Worm (Caenorhabditis elegans): Measurements from ENCODE around the gene str-81.
A peak's percentile ranks its signal among the peaks of the same experiment; 100 is the strongest.

The str-81 gene

DNA sequence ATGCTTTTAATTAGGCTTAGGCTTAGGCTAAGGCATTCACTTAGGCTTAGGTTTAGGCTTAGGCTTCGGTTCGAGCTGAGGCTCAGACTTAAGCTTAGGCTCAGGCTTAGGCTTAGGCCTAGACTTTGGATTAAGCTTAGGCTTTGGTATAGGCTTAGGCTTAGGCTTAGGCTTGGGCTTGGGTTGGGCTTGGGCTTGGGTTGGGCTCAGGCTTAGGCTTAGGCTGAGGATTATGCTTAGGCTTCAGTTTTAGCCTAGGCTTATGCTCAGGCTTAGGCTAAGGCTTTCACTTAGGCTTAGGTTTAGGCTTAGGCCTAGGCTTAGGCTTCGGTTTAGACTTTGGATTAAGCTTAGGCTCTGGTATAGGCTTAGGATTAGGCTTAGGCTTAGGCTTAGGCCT is 19.7 kb downstream of the str-81 start:
- no peak for TF ChIP-seq ztf-4 (tag; optimal IDR thresholded peaks at IDR 0.05)

DNA sequence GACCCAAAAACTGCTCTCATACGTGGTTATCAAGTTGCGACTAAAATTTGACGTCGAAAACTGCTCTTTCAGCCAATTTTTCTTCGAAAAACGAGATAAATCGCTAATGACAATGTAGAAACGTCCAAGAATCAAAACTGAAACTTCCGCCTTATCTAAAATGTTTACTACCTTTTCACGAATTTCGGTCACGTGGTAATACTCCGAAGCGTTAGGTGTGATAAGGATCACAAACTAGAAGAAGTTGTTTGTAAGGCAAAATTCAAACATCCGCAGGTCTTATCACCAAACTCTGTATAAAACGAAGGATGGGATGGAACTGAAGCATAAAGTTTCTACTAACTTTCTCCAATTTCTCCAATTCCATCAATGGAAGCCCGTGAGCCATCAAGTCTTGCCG is 20.5 kb downstream of the str-81 start, which contains the start of gene sqst-3:
Gene sqst-3, plus strand, starts transcription at position 370 of the 400 bp plus-strand sequence.
- TF ChIP-seq unc-55 (GFP tag; optimal IDR thresholded peaks at IDR 0.05) (no peak), nhr-25 (tag; optimal IDR thresholded peaks at IDR 0.05) (no peak), ZK546.5 (tag; optimal IDR thresholded peaks at IDR 0.05) (no peak), lin-11 (tag; optimal IDR thresholded peaks at IDR 0.05) (no peak), aly-2 (tag; optimal IDR thresholded peaks at IDR 0.05) (no peak), lin-39 (tag; optimal IDR thresholded peaks at IDR 0.05) (no peak), nhr-10 (tag; optimal IDR thresholded peaks at IDR 0.05) (no peak), unc-39 (tag; optimal IDR thresholded peaks at IDR 0.05) (no peak), ztf-1 (GFP tag; conservative IDR thresholded peaks at IDR 0.05) (no peak), nhr-23 (tag; optimal IDR thresholded peaks at IDR 0.05) (no peak), dmd-4 (tag; optimal IDR thresholded peaks at IDR 0.05) (no peak), ztf-11 (tag; optimal IDR thresholded peaks at IDR 0.05) (no peak), nhr-6 (tag; optimal IDR thresholded peaks at IDR 0.05) (no peak), unc-62 (GFP tag; optimal IDR thresholded peaks at IDR 0.05) (no peak), zag-1 (tag; optimal IDR thresholded peaks at IDR 0.05) (no peak), alr-1 (tag; optimal IDR thresholded peaks at IDR 0.05) (no peak)

DNA sequence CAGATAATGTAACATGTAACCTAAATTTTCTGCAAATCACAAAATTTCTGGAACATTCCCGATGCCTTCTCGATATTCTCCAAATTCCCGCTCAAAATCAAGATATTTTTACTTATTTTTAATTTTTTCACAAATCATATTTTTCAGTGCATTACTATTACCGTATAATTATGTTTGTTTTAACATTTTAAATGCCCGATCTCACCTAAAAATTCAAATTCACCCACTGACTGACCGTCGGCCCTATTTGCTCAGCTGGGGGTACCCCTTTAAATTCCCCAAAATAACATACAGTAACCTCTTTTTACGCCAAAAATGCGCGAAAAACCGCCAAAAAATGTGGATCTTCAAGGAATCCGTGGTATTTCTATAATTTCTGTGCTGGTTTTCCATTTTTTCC is 33.2 kb downstream of the str-81 start, which contains the start of gene oac-49:
Gene oac-49, plus strand, starts transcription at position 301 of the 400 bp plus-strand sequence.
- TF ChIP-seq nhr-77 (tag; optimal IDR thresholded peaks at IDR 0.05), result no peak
- no peak for TF ChIP-seq crh-2 (tag; optimal IDR thresholded peaks at IDR 0.05)
- TF ChIP-seq nhr-11 (tag; optimal IDR thresholded peaks at IDR 0.05), result no peak
- no peak for TF ChIP-seq lsy-2 (tag; optimal IDR thresholded peaks at IDR 0.05)
- no peak for TF ChIP-seq alr-1 (tag; optimal IDR thresholded peaks at IDR 0.05)
- no peak for TF ChIP-seq ceh-16 (tag; optimal IDR thresholded peaks at IDR 0.05)
- TF ChIP-seq nhr-237 (tag; optimal IDR thresholded peaks at IDR 0.05), result no peak
- no peak for TF ChIP-seq nhr-23 (tag; optimal IDR thresholded peaks at IDR 0.05)
- TF ChIP-seq ztf-4 (tag; optimal IDR thresholded peaks at IDR 0.05), result no peak
- TF ChIP-seq mab-5 (tag; optimal IDR thresholded peaks at IDR 0.05), result no peak
- TF ChIP-seq sma-9 (GFP tag; optimal IDR thresholded peaks at IDR 0.05), result no peak
- no peak for TF ChIP-seq sma-9 (tag; optimal IDR thresholded peaks at IDR 0.05)
- TF ChIP-seq lin-11 (tag; optimal IDR thresholded peaks at IDR 0.05), result no peak
- TF ChIP-seq zag-1 (tag; optimal IDR thresholded peaks at IDR 0.05), result no peak

DNA sequence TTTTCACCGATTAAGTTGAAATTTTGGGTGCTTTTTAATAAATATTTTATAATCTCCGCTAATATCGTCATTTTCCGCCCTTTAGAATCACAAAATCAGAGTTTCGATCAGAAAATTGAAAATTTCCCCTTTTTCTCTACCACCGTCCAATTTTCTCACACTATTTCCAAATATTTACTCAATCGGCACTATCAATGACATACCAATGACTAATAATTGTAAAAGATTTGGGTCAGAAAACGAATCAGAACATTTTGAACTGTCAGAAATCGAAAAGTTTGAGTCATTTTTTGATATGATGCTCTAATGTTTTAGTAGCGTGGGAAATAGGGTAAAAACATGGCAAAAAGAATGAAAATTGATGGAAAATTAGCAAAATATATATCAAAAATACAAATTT is 33.8 kb downstream of the str-81 start, which contains the start of gene srr-2:
Gene srr-2, minus strand, starts transcription at position 73 of the 400 bp plus-strand sequence.
- TF ChIP-seq snpc-4 (tag; optimal IDR thresholded peaks at IDR 0.05), result no peak
- peak; percentile 93 for TF ChIP-seq fos-1 (tag; optimal IDR thresholded peaks at IDR 0.05)

DNA sequence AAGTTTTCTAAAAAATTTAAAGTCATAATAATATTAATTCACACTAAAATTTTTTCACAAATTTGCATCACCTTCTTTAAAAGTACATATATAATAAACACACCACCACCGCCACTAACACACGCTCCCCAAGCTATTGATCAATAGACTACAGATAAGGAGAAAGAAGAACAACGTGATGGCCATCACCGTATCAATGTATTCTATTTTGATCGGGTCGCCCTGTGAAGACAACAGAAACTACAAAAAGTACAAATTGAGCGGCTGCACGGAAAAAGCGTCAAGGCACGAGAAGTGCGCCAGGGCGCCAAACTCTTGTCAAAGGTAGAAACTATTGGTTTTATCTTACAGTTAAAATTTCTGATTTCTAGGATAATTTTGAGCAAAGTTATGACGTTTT is 38.5 kb downstream of the str-81 start:
- TF ChIP-seq nhr-21 (tag; optimal IDR thresholded peaks at IDR 0.05), result peak; percentile 38
- TF ChIP-seq R02D3.7 (tag; optimal IDR thresholded peaks at IDR 0.05), result no peak
- peak; percentile 72 for TF ChIP-seq sma-9 (GFP tag; optimal IDR thresholded peaks at IDR 0.05)
- no peak for TF ChIP-seq sma-9 (tag; optimal IDR thresholded peaks at IDR 0.05)
- no peak for TF ChIP-seq nhr-77 (tag; optimal IDR thresholded peaks at IDR 0.05)
- TF ChIP-seq nhr-25 (tag; optimal IDR thresholded peaks at IDR 0.05), result peak; percentile 21
- no peak for TF ChIP-seq nhr-12 (tag; optimal IDR thresholded peaks at IDR 0.05)
- TF ChIP-seq nhr-129 (tag; optimal IDR thresholded peaks at IDR 0.05), result peak; percentile 4
- peak; percentile 22 for TF ChIP-seq lin-13 (GFP tag; optimal IDR thresholded peaks at IDR 0.05)
- peak; percentile 71 for TF ChIP-seq crh-2 (tag; optimal IDR thresholded peaks at IDR 0.05)
- TF ChIP-seq sma-3 (GFP tag; optimal IDR thresholded peaks at IDR 0.05), result peak; percentile 35
- TF ChIP-seq fos-1 (tag; optimal IDR thresholded peaks at IDR 0.05), result peak; percentile 67
- TF ChIP-seq gmeb-1 (tag; optimal IDR thresholded peaks at IDR 0.05), result peak; percentile 6
- TF ChIP-seq F13H6.1 (tag; optimal IDR thresholded peaks at IDR 0.05), result peak; percentile 17
